Fruit fly (Drosophila melanogaster): ENCODE data around the gene VAChT.

Gene VAChT

DNA sequence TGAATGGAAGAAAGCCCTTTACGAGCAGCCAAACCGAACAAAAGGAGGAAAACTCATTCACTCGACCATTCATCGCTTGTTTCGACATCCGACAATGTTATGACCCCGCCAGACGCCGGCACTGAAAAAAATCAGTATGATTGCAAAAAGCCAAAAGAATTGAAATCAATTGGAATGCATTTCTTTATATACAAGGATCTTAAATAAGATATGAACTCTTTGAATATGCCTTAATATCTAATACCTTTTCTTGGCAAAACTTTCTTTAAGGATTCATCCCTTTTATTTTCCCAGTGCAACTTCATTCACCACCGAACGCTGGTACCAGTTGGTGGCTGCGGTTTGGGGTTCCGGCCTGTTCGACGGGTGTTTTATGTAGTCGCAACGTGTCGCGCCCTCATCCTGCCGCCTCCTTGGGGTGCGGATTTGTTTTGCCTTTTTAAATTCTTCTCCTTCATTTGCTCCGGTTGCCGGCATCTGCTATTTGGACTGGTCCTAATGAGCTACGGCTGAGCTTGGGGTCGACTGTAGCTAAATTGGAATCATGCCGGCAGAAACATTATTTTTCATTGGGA, 14.6 kb downstream of the VAChT start:
- TF ChIP-seq CG8478 (optimal IDR thresholded peaks at IDR 0.05) (no peak), stc (GFP tag; IDR thresholded peaks at IDR 0.05) (peak; percentile 78), CG15269 (tag; optimal IDR thresholded peaks at IDR 0.05) (peak; percentile 92), CG6254 (GFP tag; optimal IDR thresholded peaks at IDR 0.05) (peak; percentile 62), Mrtf (GFP tag; IDR thresholded peaks at IDR 0.05) (peak; percentile 84), sqz (GFP tag; optimal IDR thresholded peaks at IDR 0.05) (peak; percentile 75), kay (GFP tag; optimal IDR thresholded peaks at IDR 0.05) (peak; percentile 72), trh (GFP tag; optimal IDR thresholded peaks at IDR 0.05) (no peak), CG1602 (GFP tag; optimal IDR thresholded peaks at IDR 0.05) (peak; percentile 73), HLH54F (GFP tag; optimal IDR thresholded peaks at IDR 0.05) (peak; percentile 76), CG4404 (GFP tag; IDR thresholded peaks at IDR 0.05) (peak; percentile 62), Oaz (GFP tag; IDR thresholded peaks at IDR 0.05) (peak; percentile 85), CG2889 (GFP tag; IDR thresholded peaks at IDR 0.05) (peak; percentile 69; the same call in 2 of the 3 replicates), al (GFP tag; IDR thresholded peaks at IDR 0.05) (peak; percentile 65; the same call in 1 of the 2 replicates), pum (GFP tag; optimal IDR thresholded peaks at IDR 0.05) (peak; percentile 73), Dad (GFP tag; optimal IDR thresholded peaks at IDR 0.05) (peak; percentile 83), tll (GFP tag; optimal IDR thresholded peaks at IDR 0.05) (no peak), CG1529 (GFP tag; optimal IDR thresholded peaks at IDR 0.05) (peak; percentile 71), pan (optimal IDR thresholded peaks at IDR 0.05) (no peak), pan (GFP tag; optimal IDR thresholded peaks at IDR 0.05 in 1 of 2, IDR thresholded peaks at IDR 0.05 in 1 of 2) (peak in 1 of 2 experiments; percentile 88), pfk (GFP tag; optimal IDR thresholded peaks at IDR 0.05) (no peak), Camta (GFP tag; optimal IDR thresholded peaks at IDR 0.05) (peak; percentile 66), Aef1 (GFP tag; IDR thresholded peaks at IDR 0.05) (peak; percentile 67), her (GFP tag; optimal IDR thresholded peaks at IDR 0.05) (peak; percentile 80), NK7.1 (GFP tag; optimal IDR thresholded peaks at IDR 0.05) (peak; percentile 65), CG4617 (GFP tag; optimal IDR thresholded peaks at IDR 0.05; ENCODE audit: borderline replicate concordance) (peak; percentile 32), CG4730 (GFP tag; IDR thresholded peaks at IDR 0.05) (peak; percentile 74; the same call in 1 of the 2 replicates), CG17186 (GFP tag; optimal IDR thresholded peaks at IDR 0.05) (no peak), CG34376 (GFP tag; optimal IDR thresholded peaks at IDR 0.05) (peak; percentile 87), Lim3 (GFP tag; IDR thresholded peaks at IDR 0.05) (peak; percentile 64), chm (GFP tag; IDR thresholded peaks at IDR 0.05) (peak; percentile 71), Neu2 (GFP tag; optimal IDR thresholded peaks at IDR 0.05; ENCODE audit: borderline replicate concordance) (no peak), CG17829 (tag; optimal IDR thresholded peaks at IDR 0.05) (peak; percentile 88), HLHmδ (GFP tag; optimal IDR thresholded peaks at IDR 0.05) (no peak), MESR4 (GFP tag; optimal IDR thresholded peaks at IDR 0.05) (peak; percentile 13), CG8359 (GFP tag; optimal IDR thresholded peaks at IDR 0.05; ENCODE audit: borderline replicate concordance) (peak; percentile 36), CG30020 (tag; optimal IDR thresholded peaks at IDR 0.05) (no peak), sima (GFP tag; optimal IDR thresholded peaks at IDR 0.05) (peak; percentile 30), CG34422 (GFP tag; IDR thresholded peaks at IDR 0.05) (peak; percentile 76), bigmax (GFP tag; optimal IDR thresholded peaks at IDR 0.05) (no peak), CG11093 (GFP tag; IDR thresholded peaks at IDR 0.05) (peak; percentile 52; the same call in 1 of the 3 replicates), CG8924 (tag; optimal IDR thresholded peaks at IDR 0.05) (peak; percentile 90), dati (GFP tag; IDR thresholded peaks at IDR 0.05) (peak; percentile 63), shn (GFP tag; optimal IDR thresholded peaks at IDR 0.05) (peak; percentile 29), CG16779 (GFP tag; IDR thresholded peaks at IDR 0.05) (no peak), CG12071 (GFP tag; optimal IDR thresholded peaks at IDR 0.05) (peak; percentile 83), Hmr (GFP tag; optimal IDR thresholded peaks at IDR 0.05) (peak; percentile 95), tna (GFP tag; IDR thresholded peaks at IDR 0.05; ENCODE audit: partially characterized antibody) (no peak), pho (GFP tag; optimal IDR thresholded peaks at IDR 0.05) (peak; percentile 82), CG13775 (GFP tag; optimal IDR thresholded peaks at IDR 0.05) (peak; percentile 71), CG2875 (GFP tag; optimal IDR thresholded peaks at IDR 0.05) (peak; percentile 71)

All from whole organism, embryonic.